Fruit fly (Drosophila melanogaster) whole organism, adult: ENCODE results near the gene Sox100B.

Experiments
- CG11617 ChIP-seq: fragments of 200-800 bp; sonication (Bioruptor generic); optimal IDR thresholded peaks from 2 replicates; lab custom pipeline; 2017; ENCODE audit warnings: mild to moderate bottlenecking, missing biosample characterization, missing genetic modification reagents, missing genetic modification characterization
- CG14711 ChIP-seq: fragments of 200-800 bp; sonication (Bioruptor generic); optimal IDR thresholded peaks from 2 replicates; lab custom pipeline; 2018; ENCODE audit warnings: missing biosample characterization, mild to moderate bottlenecking, missing genetic modification characterization, moderate library complexity
- CG5204 ChIP-seq: fragments of 200-800 bp; sonication (Bioruptor generic); optimal IDR thresholded peaks from 2 replicates; lab custom pipeline; 2016; ENCODE audit warnings: missing biosample characterization, missing genetic modification characterization
- Hr96 ChIP-seq: fragments of 200-800 bp; sonication (Bioruptor generic); optimal IDR thresholded peaks from 2 replicates; lab custom pipeline; 2016; ENCODE audit warnings: missing biosample characterization, missing genetic modification characterization
- Mnt ChIP-seq: fragments of 200-800 bp; sonication (Bioruptor generic); optimal IDR thresholded peaks from 2 replicates; lab custom pipeline; 2016; ENCODE audit warnings: missing biosample characterization, mild to moderate bottlenecking, missing genetic modification characterization
- pad ChIP-seq: fragments of 200-800 bp; sonication (Bioruptor generic); optimal IDR thresholded peaks from 3 replicates; lab custom pipeline; 2017; ENCODE audit warnings: missing biosample characterization, missing genetic modification characterization, mild to moderate bottlenecking, moderate library complexity, missing genetic modification reagents
- toe ChIP-seq: fragments of 200-800 bp; sonication (Bioruptor generic); optimal IDR thresholded peaks from 2 replicates; lab custom pipeline; 2016; ENCODE audit warnings: missing biosample characterization, missing genetic modification characterization

dm6 chr3R:31066356-31066755 is 1.3 kb downstream of the Sox100B start:
- no peak for TF ChIP-seq Hr96 (GFP tag; lab: Kevin White, UChicago)
- TF ChIP-seq Mnt (GFP tag; lab: Kevin White, UChicago) = no peak
- no peak for TF ChIP-seq CG14711 (tag; lab: Kevin White, UChicago)
- no peak for TF ChIP-seq CG5204
- TF ChIP-seq CG11617 (GFP tag; lab: Kevin White, UChicago) = no peak
- TF ChIP-seq toe (GFP tag; lab: Kevin White, UChicago) = no peak
- no peak for TF ChIP-seq pad (GFP tag; lab: Kevin White, UChicago)
